Worm (Caenorhabditis elegans): ENCODE results near the gene spon-1.
A peak's percentile ranks its signal among the peaks of the same experiment; 100 is the strongest.

The spon-1 gene

DNA sequence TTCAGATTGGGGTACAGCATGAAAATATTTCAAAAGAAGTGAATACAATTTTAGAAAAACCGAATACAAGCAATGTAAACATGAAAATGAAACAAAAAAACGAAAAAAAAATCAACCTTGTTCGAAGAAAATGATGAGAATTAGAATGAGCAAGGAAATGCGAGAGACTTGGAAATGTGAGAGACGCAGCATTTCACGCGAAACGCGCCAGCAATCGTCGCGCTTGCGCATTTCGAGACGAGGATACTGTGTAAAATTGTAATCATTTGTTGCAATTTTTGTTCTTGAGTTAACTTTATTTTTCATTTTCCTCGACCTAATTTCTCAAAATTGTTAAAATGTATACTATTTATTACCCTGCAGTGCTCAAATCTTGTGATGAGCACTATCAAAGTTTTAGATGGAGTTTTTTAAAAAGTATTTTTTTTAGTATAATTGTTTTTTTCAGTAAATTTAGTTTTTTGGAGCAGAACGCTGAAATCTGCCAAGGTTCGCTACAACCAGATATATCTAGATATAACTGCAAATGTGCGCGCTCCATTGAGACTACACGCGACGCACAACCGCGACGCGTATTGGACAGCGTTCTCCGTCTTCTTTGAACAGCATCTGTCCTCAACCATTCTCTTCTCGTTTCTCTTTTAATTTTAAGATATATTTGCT lies 35.7 kb downstream of the spon-1 start, which contains the start of gene fust-1 (continued):
- TF ChIP-seq nhr-12 (tag; optimal IDR thresholded peaks at IDR 0.05) = no peak
- peak; percentile 94 for TF ChIP-seq lin-11 (tag; optimal IDR thresholded peaks at IDR 0.05)
- peak in 1 of 2 experiments; percentile 72 for TF ChIP-seq mdl-1 (tag; optimal IDR thresholded peaks at IDR 0.05)
- no peak for TF ChIP-seq nhr-11 (tag; optimal IDR thresholded peaks at IDR 0.05)
- TF ChIP-seq fos-1 (tag; optimal IDR thresholded peaks at IDR 0.05) = peak; percentile 91
- peak; percentile 74 for TF ChIP-seq unc-62 (GFP tag; optimal IDR thresholded peaks at IDR 0.05)
- TF ChIP-seq blmp-1 (tag; optimal IDR thresholded peaks at IDR 0.05; ENCODE audit: insufficient read depth) = peak; percentile 56
- TF ChIP-seq ceh-16 (tag; optimal IDR thresholded peaks at IDR 0.05) = peak; percentile 87
- no peak for TF ChIP-seq lin-39 (tag; optimal IDR thresholded peaks at IDR 0.05)
- peak; percentile 95 for TF ChIP-seq crh-2 (tag; optimal IDR thresholded peaks at IDR 0.05)
- peak; percentile 95 to 98 for TF ChIP-seq lsy-2 (tag; optimal IDR thresholded peaks at IDR 0.05)
- TF ChIP-seq nhr-77 (tag; optimal IDR thresholded peaks at IDR 0.05) = peak; percentile 82
- TF ChIP-seq nhr-129 (tag; optimal IDR thresholded peaks at IDR 0.05) = peak; percentile 92
- TF ChIP-seq ztf-1 (GFP tag; conservative IDR thresholded peaks at IDR 0.05) = no peak

DNA sequence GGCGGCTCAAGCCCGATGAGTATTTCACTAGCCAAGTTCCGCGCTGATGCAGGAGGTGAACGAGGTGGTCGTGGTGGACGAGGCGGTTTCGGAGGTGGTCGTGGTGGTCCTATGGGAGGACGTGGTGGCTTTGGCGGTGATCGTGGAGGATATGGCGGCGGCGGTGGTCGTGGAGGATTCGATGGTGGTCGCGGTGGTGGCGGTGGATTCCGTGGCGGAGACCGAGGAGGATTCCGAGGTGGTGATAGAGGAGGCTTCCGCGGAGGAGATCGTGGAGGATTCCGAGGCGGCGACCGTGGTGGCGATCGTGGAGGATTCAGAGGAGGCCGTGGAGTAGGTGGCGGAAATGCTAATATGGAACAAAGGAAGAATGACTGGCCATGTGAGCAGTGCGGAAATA lies 38.4 kb downstream of the spon-1 start:
- TF ChIP-seq ceh-16 (tag; optimal IDR thresholded peaks at IDR 0.05) (no peak), ztf-4 (tag; optimal IDR thresholded peaks at IDR 0.05) (no peak), ama-1 (optimal IDR thresholded peaks at IDR 0.05) (no peak), nhr-237 (tag; optimal IDR thresholded peaks at IDR 0.05) (no peak), sma-9 (GFP tag; optimal IDR thresholded peaks at IDR 0.05) (no peak), sma-9 (tag; optimal IDR thresholded peaks at IDR 0.05) (no peak)

DNA sequence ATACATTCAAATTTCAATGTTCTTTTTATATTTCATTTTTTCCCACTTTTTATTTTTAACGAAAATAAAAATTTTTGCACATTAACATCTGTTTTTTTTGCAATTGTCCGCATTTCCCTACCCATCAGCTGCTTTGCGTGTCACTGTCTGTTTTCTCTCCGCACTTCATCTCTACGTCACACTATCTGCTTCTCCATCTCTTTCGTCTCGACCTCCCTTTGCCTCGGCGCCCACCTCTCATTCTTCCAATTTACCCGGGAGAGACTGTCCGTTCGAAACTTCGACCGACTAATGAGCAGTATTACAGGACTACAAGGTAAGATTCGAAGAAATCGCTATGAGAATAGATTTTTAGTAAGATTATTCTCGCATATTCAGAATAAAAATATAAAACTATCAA lies 39.0 kb downstream of the spon-1 start, which contains the start of gene C27H5.2:
Gene C27H5.2 (plus strand): TSS at position 190 of the 400 bp plus-strand sequence.
- TF ChIP-seq nhr-129 (tag; optimal IDR thresholded peaks at IDR 0.05) (peak; percentile 21), lsy-2 (tag; optimal IDR thresholded peaks at IDR 0.05) (peak in 1 of 2 experiments; percentile 18), nhr-6 (tag; optimal IDR thresholded peaks at IDR 0.05) (no peak), nhr-25 (tag; optimal IDR thresholded peaks at IDR 0.05) (no peak), fos-1 (tag; optimal IDR thresholded peaks at IDR 0.05) (peak; percentile 48), ama-1 (optimal IDR thresholded peaks at IDR 0.05) (peak; percentile 21)

DNA sequence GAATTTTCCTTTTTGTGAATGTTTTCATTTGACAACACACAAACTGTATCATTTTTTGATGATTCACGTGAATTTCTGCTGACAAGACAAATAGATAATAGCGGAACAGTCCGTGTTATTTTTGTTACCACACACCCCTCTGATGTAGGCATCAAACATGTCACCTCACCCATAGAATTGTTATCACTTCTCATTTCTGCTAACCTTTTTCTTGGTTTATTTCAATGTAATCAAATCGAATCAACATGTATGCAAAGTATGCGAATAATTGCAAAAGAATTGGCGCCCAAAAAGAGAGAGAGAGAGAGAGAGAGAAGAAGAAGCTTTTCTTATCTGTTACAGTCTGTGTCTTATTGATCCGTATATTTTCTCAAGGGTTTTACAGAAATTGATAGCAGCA lies 41.1 kb downstream of the spon-1 start:
- TF ChIP-seq gmeb-1 (tag; optimal IDR thresholded peaks at IDR 0.05) (peak; percentile 27), fos-1 (tag; optimal IDR thresholded peaks at IDR 0.05) (peak; percentile 52), R02D3.7 (tag; optimal IDR thresholded peaks at IDR 0.05) (no peak), elt-3 (tag; optimal IDR thresholded peaks at IDR 0.05) (no peak), ztf-11 (tag; optimal IDR thresholded peaks at IDR 0.05) (no peak), crh-2 (tag; optimal IDR thresholded peaks at IDR 0.05) (peak; percentile 43), mbf-1 (tag; optimal IDR thresholded peaks at IDR 0.05) (no peak), sma-9 (GFP tag; optimal IDR thresholded peaks at IDR 0.05) (peak; percentile 60), sma-9 (tag; optimal IDR thresholded peaks at IDR 0.05) (no peak)

DNA sequence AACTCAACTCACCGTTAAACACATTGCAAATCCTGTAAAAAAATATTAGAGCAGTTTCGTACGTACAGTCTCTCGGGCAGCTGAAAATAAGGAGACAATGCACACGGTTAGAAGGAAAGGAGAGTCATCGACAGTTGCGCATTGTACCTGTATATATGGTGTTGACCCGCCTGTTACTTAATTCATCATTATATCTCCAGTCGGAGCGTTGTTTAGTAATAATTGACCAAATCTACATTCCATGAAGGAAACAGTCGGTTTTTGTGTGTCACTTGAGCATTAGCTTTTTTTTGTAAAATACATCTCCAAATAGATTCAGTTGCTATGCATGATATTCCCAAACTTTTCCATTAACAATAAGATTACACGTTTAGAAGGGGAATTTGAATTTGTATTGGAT lies 45.2 kb downstream of the spon-1 start, which contains the start of gene C27H5.12:
Gene C27H5.12 (minus strand): TSS at position 101 of the 400 bp plus-strand sequence.
- TF ChIP-seq ceh-82 (tag; optimal IDR thresholded peaks at IDR 0.05) = no peak
- no peak for TF ChIP-seq skn-1 (tag; optimal IDR thresholded peaks at IDR 0.05)
- TF ChIP-seq mab-5 (tag; optimal IDR thresholded peaks at IDR 0.05) = no peak
- no peak for TF ChIP-seq R02D3.7 (tag; optimal IDR thresholded peaks at IDR 0.05)
- TF ChIP-seq nhr-10 (tag; optimal IDR thresholded peaks at IDR 0.05) = no peak
- no peak for TF ChIP-seq crh-2 (tag; optimal IDR thresholded peaks at IDR 0.05)
- TF ChIP-seq alr-1 (tag; optimal IDR thresholded peaks at IDR 0.05) = no peak
- no peak for TF ChIP-seq unc-39 (tag; optimal IDR thresholded peaks at IDR 0.05)
- no peak for TF ChIP-seq zag-1 (tag; optimal IDR thresholded peaks at IDR 0.05)
- TF ChIP-seq gmeb-1 (tag; optimal IDR thresholded peaks at IDR 0.05) = no peak
- no peak for TF ChIP-seq ceh-16 (tag; optimal IDR thresholded peaks at IDR 0.05)
- no peak for TF ChIP-seq unc-55 (GFP tag; optimal IDR thresholded peaks at IDR 0.05)
- TF ChIP-seq ztf-4 (tag; optimal IDR thresholded peaks at IDR 0.05) = no peak
- no peak for TF ChIP-seq ZK546.5 (tag; optimal IDR thresholded peaks at IDR 0.05)
- no peak for TF ChIP-seq nhr-11 (tag; optimal IDR thresholded peaks at IDR 0.05)
- TF ChIP-seq mbf-1 (tag; optimal IDR thresholded peaks at IDR 0.05) = no peak
